Worm (Caenorhabditis elegans) whole organism, L4 larva: Measurements from ENCODE around the gene sprr-1.

ENCODE experiments used
- dpl-1 ChIP-seq: fragments of 150-350 bp; optimal IDR thresholded peaks from 2 replicates; lab custom pipeline; 2014; ENCODE audit warnings: missing biosample characterization, missing genetic modification reagents, missing genetic modification characterization
- duxl-1 ChIP-seq: sonication (generic microtip); optimal IDR thresholded peaks from 2 replicates; lab custom pipeline; 2016; ENCODE audit warnings: mild to moderate bottlenecking, missing genetic modification characterization, moderate library complexity, missing compliant biosample characterization; ENCODE audit not compliant: poor library complexity
- hmg-1.1 ChIP-seq: fragments of 200-800 bp; sonication (Bioruptor generic); IDR thresholded peaks from 2 replicates; pipeline ENCODE4 v1.3.6; 2022; ENCODE audit warnings: missing genetic modification reagents, missing genetic modification characterization, missing compliant biosample characterization
- jun-1 ChIP-seq: fragments of 150-350 bp; optimal IDR thresholded peaks from 2 replicates; lab custom pipeline; 2014; ENCODE audit warnings: missing biosample characterization, missing genetic modification reagents, missing genetic modification characterization
- mes-2 ChIP-seq: sonication (generic microtip); optimal IDR thresholded peaks from 2 replicates; lab custom pipeline; 2016; ENCODE audit warnings: missing genotype, mild to moderate bottlenecking, missing genetic modification characterization, missing compliant biosample characterization; ENCODE audit not compliant: poor library complexity, severe bottlenecking
- nhr-11 ChIP-seq: fragments of 150-350 bp; optimal IDR thresholded peaks from 2 replicates; lab custom pipeline; 2014; ENCODE audit warnings: missing biosample characterization, missing genetic modification characterization

ce11 chrX:15502455-15503174 lies 36.5 kb downstream of the sprr-1 start, which contains the start of gene H13N06.7:
- TF ChIP-seq nhr-11 (no peak), mes-2 (tag; lab: Kevin White, UChicago) (no peak), duxl-1 (tag; lab: Kevin White, UChicago) (no peak), dpl-1 (GFP tag; lab: Kevin White, UChicago) (no peak), hmg-1.1 (GFP tag; lab: Robert Waterston, UW) (no peak), jun-1 (no peak)
